Fruit fly (Drosophila melanogaster) whole organism, adult: Measurements from ENCODE around the gene CG33095.

Source experiments
- Hr96 ChIP-seq: fragments of 200-800 bp; sonication (Bioruptor generic); optimal IDR thresholded peaks from 2 replicates; lab custom pipeline; 2016; ENCODE audit warnings: missing biosample characterization, missing genetic modification characterization
- bab1 ChIP-seq: fragments of 200-800 bp; sonication (Bioruptor generic); optimal IDR thresholded peaks from 3 replicates; lab custom pipeline; 2019; ENCODE audit warnings: missing biosample characterization, mild to moderate bottlenecking, missing genetic modification characterization, moderate library complexity
- cic ChIP-seq: fragments of 200-800 bp; sonication (Bioruptor generic); optimal IDR thresholded peaks from 2 replicates; lab custom pipeline; 2017; ENCODE audit warnings: missing biosample characterization, mild to moderate bottlenecking, missing genetic modification characterization, moderate library complexity
- cnc ChIP-seq, 2 experiments: fragments of >200 bp; optimal IDR thresholded peaks; 2 replicates each; lab custom pipeline; 2017
- ovo ChIP-seq: fragments of 200-800 bp; sonication (Bioruptor generic); optimal IDR thresholded peaks from 2 replicates; lab custom pipeline; 2016; ENCODE audit warnings: missing biosample characterization, missing genetic modification characterization

DNA sequence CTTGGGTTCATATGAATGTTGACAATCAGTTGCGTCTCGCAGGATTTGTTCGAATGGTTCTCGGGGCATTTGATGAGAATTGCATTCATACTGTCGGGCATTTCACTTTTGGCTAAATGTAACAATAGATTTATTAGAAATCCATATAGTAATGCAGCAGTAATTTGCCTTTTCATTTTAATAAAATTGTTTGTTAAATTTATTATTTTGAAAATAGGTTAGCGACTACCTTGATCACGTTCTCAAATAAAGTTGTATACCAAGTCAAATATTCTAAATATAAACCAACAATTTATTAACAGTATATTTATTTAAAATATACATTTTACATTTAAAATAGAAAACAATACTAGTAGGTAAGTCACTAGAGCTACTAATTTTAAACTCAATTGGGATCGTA is 11.5 kb downstream of the CG33095 start, which contains the start of gene CG34027:
- no peak for TF ChIP-seq ovo (GFP tag; lab: Kevin White, UChicago)
- TF ChIP-seq cnc (optimal IDR thresholded peaks at IDR 0.05; lab: Kevin White, UChicago): no peak
- TF ChIP-seq Hr96 (GFP tag; lab: Kevin White, UChicago): no peak
- TF ChIP-seq bab1: no peak
- TF ChIP-seq cic (GFP tag; lab: Kevin White, UChicago): no peak
